Worm (Caenorhabditis elegans): ENCODE data around the gene C07D10.6.

- TF ChIP-seq hnd-1 (tag; optimal IDR thresholded peaks at IDR 0.05) (no peak), ama-1 (optimal IDR thresholded peaks at IDR 0.05) (no peak), hmg-4 (GFP tag; optimal IDR thresholded peaks at IDR 0.05) (no peak), ceh-36 (tag; optimal IDR thresholded peaks at IDR 0.05) (no peak), scrt-1 (GFP tag; IDR thresholded peaks at IDR 0.05) (no peak), hmbx-1 (tag; optimal IDR thresholded peaks at IDR 0.05) (no peak)
Measured at ce11 chrII:7406438-7406837, 27.3 kb downstream of the C07D10.6 start.

Measured in whole organism, early embryonic.